Worm (Caenorhabditis elegans) whole organism, L1 larva: ENCODE measurements around the gene EGAP4.1.

Experiments used
- lin-13 ChIP-seq: fragments of 150-350 bp; optimal IDR thresholded peaks from 2 replicates; lab custom pipeline; 2014; ENCODE audit warnings: missing biosample characterization, missing genetic modification reagents, missing genetic modification characterization
- mab-9 ChIP-seq: fragments of 200-800 bp; sonication (Bioruptor generic); IDR thresholded peaks from 2 replicates; pipeline ENCODE4 v1.3.6; 2022; ENCODE audit warnings: missing genetic modification reagents, missing genetic modification characterization, missing compliant biosample characterization
- nhr-12 ChIP-seq: sonication (generic microtip); optimal IDR thresholded peaks from 2 replicates; lab custom pipeline; 2017; ENCODE audit warnings: missing biosample characterization, missing genetic modification characterization

ce11 chrX:8681600-8681999 lies 45.6 kb downstream of the EGAP4.1 start, which contains the start of gene K09E2.1:
- no peak for TF ChIP-seq lin-13 (GFP tag; lab: Kevin White, UChicago)
- TF ChIP-seq nhr-12 (tag; lab: Kevin White, UChicago) = no peak
- no peak for TF ChIP-seq mab-9
